Worm (Caenorhabditis elegans) whole organism, L2 larva: ENCODE data around the gene T26A5.6.

Source experiments
- R02D3.7 ChIP-seq: fragments of 150-350 bp; optimal IDR thresholded peaks from 2 replicates; lab custom pipeline; 2014; ENCODE audit warnings: missing biosample characterization, missing genetic modification characterization
- Y55F3AM.14 ChIP-seq: fragments of 200-800 bp; sonication (Bioruptor generic); optimal IDR thresholded peaks from 2 replicates; lab custom pipeline; 2018; ENCODE audit warnings: mild to moderate bottlenecking, missing genetic modification characterization, missing compliant biosample characterization
- ama-1 ChIP-seq: fragments of 150-350 bp; optimal IDR thresholded peaks from 2 replicates; lab custom pipeline; 2018; ENCODE audit warnings: inconsistent platforms
- elt-3 ChIP-seq: sonication (generic microtip); optimal IDR thresholded peaks from 2 replicates; lab custom pipeline; 2017; ENCODE audit warnings: missing biosample characterization, missing genetic modification characterization
- lin-13 ChIP-seq: fragments of 150-350 bp; optimal IDR thresholded peaks from 2 replicates; lab custom pipeline; 2014; ENCODE audit warnings: missing biosample characterization, missing genetic modification reagents, missing genetic modification characterization
- lin-39 ChIP-seq: fragments of 150-350 bp; optimal IDR thresholded peaks from 2 replicates; lab custom pipeline; 2014; ENCODE audit warnings: missing biosample characterization, missing genetic modification reagents, missing genetic modification characterization
- nhr-25 ChIP-seq: fragments of 150-350 bp; sonication (generic microtip); optimal IDR thresholded peaks from 3 replicates; lab custom pipeline; 2014; ENCODE audit warnings: missing biosample characterization, missing genetic modification characterization
- nhr-77 ChIP-seq: fragments of 150-350 bp; optimal IDR thresholded peaks from 2 replicates; lab custom pipeline; 2014; ENCODE audit warnings: missing biosample characterization, missing genetic modification characterization
- snpc-4 ChIP-seq: fragments of 150-350 bp; optimal IDR thresholded peaks from 2 replicates; lab custom pipeline; 2014; ENCODE audit warnings: missing biosample characterization, missing genetic modification characterization
- unc-62 ChIP-seq: fragments of 150-350 bp; optimal IDR thresholded peaks from 2 replicates; lab custom pipeline; 2014; ENCODE audit warnings: missing biosample characterization, missing genetic modification reagents, missing genetic modification characterization

DNA sequence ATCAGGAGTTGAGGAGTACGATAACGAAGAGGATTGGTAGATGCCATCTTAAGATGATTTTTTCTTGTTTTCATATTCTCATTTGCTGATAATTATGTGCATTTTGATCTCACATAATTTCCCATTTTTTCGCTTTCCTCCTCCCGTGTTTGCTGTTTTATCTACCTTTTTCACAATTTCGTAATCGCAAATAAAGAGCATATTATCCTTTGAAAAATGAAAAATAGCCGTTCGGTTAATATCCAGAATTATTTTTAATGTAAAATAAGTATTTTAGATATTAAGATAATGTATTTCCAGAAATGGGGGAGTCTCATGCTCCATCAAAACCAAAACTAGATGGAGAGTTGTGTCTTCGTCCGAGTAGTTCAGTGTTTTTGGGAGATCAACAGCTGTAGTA is 17.6 kb downstream of the T26A5.6 start, which contains the start of gene vps-16:
- TF ChIP-seq ama-1 (lab: Kevin White, UChicago), result no peak
- TF ChIP-seq nhr-77 (tag; lab: Kevin White, UChicago), result no peak
- no peak for TF ChIP-seq lin-13 (GFP tag; lab: Kevin White, UChicago)
- no peak for TF ChIP-seq nhr-25
- TF ChIP-seq snpc-4 (tag; lab: Kevin White, UChicago), result no peak
- no peak for TF ChIP-seq R02D3.7 (tag; lab: Kevin White, UChicago)
- TF ChIP-seq Y55F3AM.14 (GFP tag; lab: Kevin White, UChicago), result no peak
- TF ChIP-seq unc-62, result no peak
- TF ChIP-seq lin-39 (tag; lab: Kevin White, UChicago), result no peak
- no peak for TF ChIP-seq elt-3 (tag; lab: Kevin White, UChicago)
